Fruit fly (Drosophila melanogaster) whole organism, embryonic: ENCODE measurements around the gene PIG-L.

ENCODE experiments used
- Hr39 ChIP-seq: fragments of >200 bp; optimal IDR thresholded peaks from 2 replicates; lab custom pipeline; 2017
- Stat92E ChIP-seq, 3 experiments: fragments of >200 bp in 2 of 3; fragments of 200-800 bp in 1 of 3; sonication (Bioruptor generic) in 1 of 3; optimal IDR thresholded peaks; 2 replicates each; lab custom pipeline; 2017 to 2019; ENCODE audit warnings: missing biosample characterization in 3 of 3, missing genetic modification characterization in 3 of 3, mild to moderate bottlenecking in 1 of 3, moderate library complexity in 1 of 3
- dpn ChIP-seq, 2 experiments: fragments of 200-800 bp; sonication (Bioruptor generic); optimal IDR thresholded peaks; 3 replicates each; lab custom pipeline; 2016; ENCODE audit warnings: missing biosample characterization in 2 of 2, missing genetic modification characterization in 2 of 2
- pb ChIP-seq: fragments of 200-800 bp; sonication (Bioruptor generic); optimal IDR thresholded peaks from 3 replicates; lab custom pipeline; 2016; ENCODE audit warnings: missing biosample characterization, missing genetic modification characterization
- sens ChIP-seq: fragments of 200-800 bp; sonication (Bioruptor generic); peaks from one replicate; lab custom pipeline; 2016; ENCODE audit warnings: missing biosample characterization, missing genetic modification characterization

- TF ChIP-seq sens (GFP tag; lab: Kevin White, UChicago): peak; percentile 82
- peak; percentile 58 for TF ChIP-seq dpn (GFP tag; optimal IDR thresholded peaks at IDR 0.05; lab: Kevin White, UChicago)
- TF ChIP-seq Hr39 (lab: Kevin White, UChicago): no peak
- TF ChIP-seq Stat92E (GFP tag; optimal IDR thresholded peaks at IDR 0.05; lab: Kevin White, UChicago): no peak
- TF ChIP-seq pb (GFP tag; lab: Kevin White, UChicago): no peak
Measured at dm6 chr3R:20031043-20031763, 10.1 kb upstream of the PIG-L start, which contains the start of gene trem.
